Fruit fly (Drosophila melanogaster) whole organism, embryonic: Measurements from ENCODE around the gene Prp31.

ENCODE experiments used
- CG10267 ChIP-seq: fragments of 200-800 bp; sonication (Bioruptor generic); optimal IDR thresholded peaks from 2 replicates; lab custom pipeline; 2018; ENCODE audit warnings: missing biosample characterization, mild to moderate bottlenecking, missing genetic modification characterization, moderate library complexity
- CG11504 ChIP-seq: fragments of 200-800 bp; sonication (Bioruptor generic); optimal IDR thresholded peaks from 3 replicates; lab custom pipeline; 2019; ENCODE audit warnings: missing biosample characterization, mild to moderate bottlenecking, missing genetic modification characterization, moderate library complexity
- CG12391 ChIP-seq: fragments of 200-800 bp; sonication (Bioruptor generic); optimal IDR thresholded peaks from 3 replicates; lab custom pipeline; 2018; ENCODE audit warnings: missing biosample characterization, mild to moderate bottlenecking, missing genetic modification characterization, moderate library complexity
- CG14710 ChIP-seq: fragments of 200-800 bp; sonication (Bioruptor generic); optimal IDR thresholded peaks from 3 replicates; lab custom pipeline; 2019; ENCODE audit warnings: missing biosample characterization, mild to moderate bottlenecking, missing genetic modification characterization, moderate library complexity
- CG15479 ChIP-seq: fragments of 200-800 bp; sonication (Bioruptor generic); optimal IDR thresholded peaks from 3 replicates; lab custom pipeline; 2019; ENCODE audit warnings: missing biosample characterization, mild to moderate bottlenecking, missing genetic modification characterization, moderate library complexity
- CG15601 ChIP-seq: fragments of 200-800 bp; sonication (Bioruptor generic); optimal IDR thresholded peaks from 3 replicates; lab custom pipeline; 2019; ENCODE audit warnings: missing biosample characterization, mild to moderate bottlenecking, missing genetic modification characterization, moderate library complexity
- CG1602 ChIP-seq: fragments of 200-800 bp; sonication (Bioruptor generic); optimal IDR thresholded peaks from 3 replicates; lab custom pipeline; 2016; ENCODE audit warnings: missing biosample characterization, missing genetic modification characterization
- CG16813 ChIP-seq: fragments of 200-800 bp; sonication (Bioruptor generic); IDR thresholded peaks from 3 replicates; pipeline ENCODE4 v1.3.6; 2022; ENCODE audit warnings: missing biosample characterization, missing genetic modification characterization; ENCODE audit not compliant: partially characterized antibody
- CG17829 ChIP-seq: fragments of 200-800 bp; optimal IDR thresholded peaks from 2 replicates; lab custom pipeline; 2019; ENCODE audit warnings: missing biosample characterization, mild to moderate bottlenecking, missing genetic modification characterization, moderate library complexity
- CG18262 ChIP-seq: fragments of 200-800 bp; optimal IDR thresholded peaks from 3 replicates; lab custom pipeline; 2019; ENCODE audit warnings: missing biosample characterization, mild to moderate bottlenecking, missing genetic modification characterization, moderate library complexity
- CG18619 ChIP-seq: fragments of 200-800 bp; sonication (Bioruptor generic); optimal IDR thresholded peaks from 3 replicates; lab custom pipeline; 2017; ENCODE audit warnings: missing biosample characterization, mild to moderate bottlenecking, missing genetic modification characterization
- CG2202 ChIP-seq: fragments of 200-800 bp; sonication (Bioruptor generic); optimal IDR thresholded peaks from 2 replicates; lab custom pipeline; 2018; ENCODE audit warnings: missing biosample characterization, mild to moderate bottlenecking, missing genetic modification characterization
- CG2712 ChIP-seq: fragments of 200-800 bp; optimal IDR thresholded peaks from 3 replicates; lab custom pipeline; 2019; ENCODE audit warnings: missing biosample characterization, mild to moderate bottlenecking, missing genetic modification characterization, moderate library complexity
- CG31441 ChIP-seq: fragments of 200-800 bp; sonication (Bioruptor generic); IDR thresholded peaks from 2 replicates; pipeline ENCODE4 v1.3.6; 2022; ENCODE audit warnings: missing biosample characterization, missing genetic modification characterization
- CG3407 ChIP-seq: fragments of 200-800 bp; sonication (Bioruptor generic); optimal IDR thresholded peaks from 2 replicates; lab custom pipeline; 2018; ENCODE audit warnings: missing biosample characterization, mild to moderate bottlenecking, missing genetic modification characterization
- CG4328 ChIP-seq: fragments of 200-800 bp; sonication (Bioruptor generic); optimal IDR thresholded peaks from 3 replicates; lab custom pipeline; 2017; ENCODE audit warnings: missing biosample characterization, missing genetic modification reagents, missing genetic modification characterization
- CG6254 ChIP-seq: fragments of 200-800 bp; sonication (Bioruptor generic); optimal IDR thresholded peaks from 3 replicates; lab custom pipeline; 2017; ENCODE audit warnings: mild to moderate bottlenecking, missing biosample characterization, missing genetic modification reagents, missing genetic modification characterization
- CG6654 ChIP-seq: fragments of 200-800 bp; sonication (Bioruptor generic); optimal IDR thresholded peaks from 2 replicates; lab custom pipeline; 2017; ENCODE audit warnings: missing biosample characterization, mild to moderate bottlenecking, missing genetic modification characterization
- CG6813 ChIP-seq: fragments of 200-800 bp; sonication (Bioruptor generic); optimal IDR thresholded peaks from 2 replicates; lab custom pipeline; 2017; ENCODE audit warnings: missing biosample characterization, missing genetic modification characterization, mild to moderate bottlenecking, moderate library complexity, missing genetic modification reagents
- CG7556 ChIP-seq: fragments of 200-800 bp; sonication (Bioruptor generic); optimal IDR thresholded peaks from 2 replicates; lab custom pipeline; 2017; ENCODE audit warnings: missing biosample characterization, mild to moderate bottlenecking, missing genetic modification characterization
- CoRest ChIP-seq: fragments of 200-800 bp; sonication (Bioruptor generic); optimal IDR thresholded peaks from 3 replicates; lab custom pipeline; 2018; ENCODE audit warnings: missing biosample characterization, mild to moderate bottlenecking, missing genetic modification characterization, moderate library complexity
- D19A ChIP-seq: fragments of 200-800 bp; optimal IDR thresholded peaks from 3 replicates; lab custom pipeline; 2019; ENCODE audit warnings: missing biosample characterization, mild to moderate bottlenecking, missing genetic modification characterization, moderate library complexity
- Dip2 ChIP-seq: fragments of 200-800 bp; sonication (Bioruptor generic); IDR thresholded peaks from 2 replicates; pipeline ENCODE4 v1.3.6; 2022; ENCODE audit warnings: missing biosample characterization, missing genetic modification characterization
- Eip74EF ChIP-seq, 2 experiments: fragments of 200-800 bp in 1 of 2; fragments of >200 bp in 1 of 2; sonication (Bioruptor generic) in 1 of 2; optimal IDR thresholded peaks; 2 replicates each; lab custom pipeline; 2017 to 2019; ENCODE audit warnings: missing biosample characterization in 2 of 2, missing genetic modification characterization in 2 of 2, mild to moderate bottlenecking in 1 of 2, moderate library complexity in 1 of 2
- Hr51 ChIP-seq, 2 experiments: fragments of 200-800 bp; sonication (Bioruptor generic); optimal IDR thresholded peaks; 2 replicates in 1 of 2; 3 replicates in 1 of 2; lab custom pipeline; 2016 to 2018; ENCODE audit warnings: missing biosample characterization in 2 of 2, missing genetic modification characterization in 2 of 2, mild to moderate bottlenecking in 1 of 2, moderate library complexity in 1 of 2
- Hr78 ChIP-seq, 2 experiments: fragments of 200-800 bp in 1 of 2; fragments of >200 bp in 1 of 2; sonication (Bioruptor generic) in 1 of 2; optimal IDR thresholded peaks; 2 replicates each; lab custom pipeline; 2017 to 2019; ENCODE audit warnings: missing biosample characterization in 2 of 2, missing genetic modification characterization in 2 of 2, mild to moderate bottlenecking in 1 of 2, moderate library complexity in 1 of 2
- Oli ChIP-seq: fragments of 200-800 bp; sonication (Bioruptor generic); optimal IDR thresholded peaks from 2 replicates; lab custom pipeline; 2018; ENCODE audit warnings: missing biosample characterization, mild to moderate bottlenecking, missing genetic modification characterization, moderate library complexity
- Sox100B ChIP-seq: fragments of 200-800 bp; sonication (Bioruptor generic); optimal IDR thresholded peaks from 3 replicates; lab custom pipeline; 2018; ENCODE audit warnings: missing biosample characterization, mild to moderate bottlenecking, missing genetic modification characterization
- Sox102F ChIP-seq: fragments of 200-800 bp; sonication (Bioruptor generic); optimal IDR thresholded peaks from 2 replicates; lab custom pipeline; 2018; ENCODE audit warnings: missing biosample characterization, mild to moderate bottlenecking, missing genetic modification characterization, moderate library complexity
- Spps ChIP-seq: fragments of 200-800 bp; sonication (Bioruptor generic); optimal IDR thresholded peaks from 2 replicates; lab custom pipeline; 2018; ENCODE audit warnings: missing biosample characterization, mild to moderate bottlenecking, missing genetic modification characterization
- amos ChIP-seq: fragments of 200-800 bp; sonication (Bioruptor generic); IDR thresholded peaks from 2 replicates; pipeline ENCODE4 v1.3.6; 2022; ENCODE audit warnings: missing biosample characterization, missing genetic modification characterization; ENCODE audit not compliant: partially characterized antibody
- bsh ChIP-seq, 2 experiments: fragments of 200-800 bp; sonication (Bioruptor generic); optimal IDR thresholded peaks; 2 replicates each; lab custom pipeline; 2017 to 2018; ENCODE audit warnings: mild to moderate bottlenecking in 2 of 2, missing biosample characterization in 2 of 2, missing genetic modification characterization in 2 of 2, moderate library complexity in 1 of 2
- ewg ChIP-seq: fragments of 200-800 bp; sonication (Bioruptor generic); optimal IDR thresholded peaks from 3 replicates; lab custom pipeline; 2017; ENCODE audit warnings: mild to moderate bottlenecking, missing biosample characterization, missing genetic modification reagents, missing genetic modification characterization
- fd64A ChIP-seq: fragments of 200-800 bp; sonication (Bioruptor generic); optimal IDR thresholded peaks from 3 replicates; lab custom pipeline; 2018; ENCODE audit warnings: missing biosample characterization, mild to moderate bottlenecking, missing genetic modification characterization
- fd96Cb ChIP-seq: fragments of 200-800 bp; sonication (Bioruptor generic); optimal IDR thresholded peaks from 2 replicates; lab custom pipeline; 2018; ENCODE audit warnings: missing biosample characterization, mild to moderate bottlenecking, missing genetic modification characterization, moderate library complexity
- gcm2 ChIP-seq: fragments of 200-800 bp; sonication (Bioruptor generic); optimal IDR thresholded peaks from 2 replicates; lab custom pipeline; 2016; ENCODE audit warnings: missing biosample characterization, missing genetic modification characterization
- gem ChIP-seq: fragments of 200-800 bp; sonication (Bioruptor generic); optimal IDR thresholded peaks from 2 replicates; lab custom pipeline; 2019; ENCODE audit warnings: missing biosample characterization, mild to moderate bottlenecking, missing genetic modification characterization, moderate library complexity
- grau ChIP-seq: fragments of 200-800 bp; optimal IDR thresholded peaks from 3 replicates; lab custom pipeline; 2019; ENCODE audit warnings: missing biosample characterization, mild to moderate bottlenecking, missing genetic modification characterization, moderate library complexity
- jumu ChIP-seq: fragments of 200-800 bp; sonication (Bioruptor generic); optimal IDR thresholded peaks from 3 replicates; lab custom pipeline; 2016; ENCODE audit warnings: missing biosample characterization, missing genetic modification characterization
- kni ChIP-seq: fragments of 200-800 bp; sonication (Bioruptor generic); optimal IDR thresholded peaks from 3 replicates; lab custom pipeline; 2017; ENCODE audit warnings: mild to moderate bottlenecking, missing biosample characterization, missing genetic modification reagents, missing genetic modification characterization
- lola ChIP-seq, 3 experiments: fragments of >200 bp in 2 of 3; fragments of 200-800 bp in 1 of 3; sonication (Bioruptor generic) in 1 of 3; optimal IDR thresholded peaks; 2 replicates each; lab custom pipeline; 2017 to 2019; ENCODE audit warnings: missing biosample characterization in 3 of 3, missing genetic modification characterization in 3 of 3, mild to moderate bottlenecking in 1 of 3, moderate library complexity in 1 of 3
- nerfin-1 ChIP-seq: fragments of 200-800 bp; sonication (Bioruptor generic); optimal IDR thresholded peaks from 3 replicates; lab custom pipeline; 2019; ENCODE audit warnings: missing biosample characterization, mild to moderate bottlenecking, missing genetic modification characterization, moderate library complexity
- nmo ChIP-seq: fragments of 200-800 bp; sonication (Bioruptor generic); optimal IDR thresholded peaks from 2 replicates; lab custom pipeline; 2018; ENCODE audit warnings: missing biosample characterization, mild to moderate bottlenecking, missing genetic modification characterization, moderate library complexity
- pb ChIP-seq: fragments of 200-800 bp; sonication (Bioruptor generic); optimal IDR thresholded peaks from 3 replicates; lab custom pipeline; 2016; ENCODE audit warnings: missing biosample characterization, missing genetic modification characterization
- psq ChIP-seq: fragments of 200-800 bp; sonication (Bioruptor generic); optimal IDR thresholded peaks from 2 replicates; lab custom pipeline; 2017; ENCODE audit warnings: missing biosample characterization, missing genetic modification characterization
- row ChIP-seq: fragments of 200-800 bp; sonication (Bioruptor generic); IDR thresholded peaks from 3 replicates; pipeline ENCODE4 v1.3.6; 2022; ENCODE audit warnings: missing biosample characterization, missing genetic modification characterization
- tin ChIP-seq: fragments of 200-800 bp; sonication (Bioruptor generic); optimal IDR thresholded peaks from 3 replicates; lab custom pipeline; 2016; ENCODE audit warnings: missing biosample characterization, missing genetic modification characterization
- z ChIP-seq: fragments of 200-800 bp; sonication (Bioruptor generic); IDR thresholded peaks from 3 replicates; pipeline ENCODE4 v1.3.6; 2022; ENCODE audit warnings: missing biosample characterization, missing genetic modification characterization

Prp31 gene

dm6 chr3L:15174823-15175222 is 15.9 kb downstream of the Prp31 start:
- TF ChIP-seq bsh (GFP tag; optimal IDR thresholded peaks at IDR 0.05; lab: Kevin White, UChicago) (peak in 1 of 2 experiments; percentile 65), z (no peak), nerfin-1 (tag; lab: Kevin White, UChicago) (peak; percentile 21), D19A (tag; lab: Kevin White, UChicago) (peak; percentile 55), gem (tag; lab: Kevin White, UChicago) (peak; percentile 64), CG4328 (no peak), CG12391 (tag; lab: Kevin White, UChicago) (peak; percentile 45), pb (GFP tag; lab: Kevin White, UChicago) (no peak), CG1602 (GFP tag; lab: Kevin White, UChicago) (peak; percentile 23), CG31441 (GFP tag; lab: Robert Waterston, UW) (peak; percentile 70), tin (GFP tag; lab: Kevin White, UChicago) (no peak), row (0 out of 3 replicates have a peak, but pooled peaks have one; percentile 10), CG15601 (peak; percentile 43), fd64A (GFP tag; lab: Kevin White, UChicago) (no peak), CoRest (tag; lab: Kevin White, UChicago) (peak; percentile 61), Spps (no peak), kni (GFP tag; lab: Kevin White, UChicago) (no peak), Oli (peak; percentile 39), nmo (peak; percentile 69), CG2712 (tag; lab: Kevin White, UChicago) (peak; percentile 78), Hr78 (GFP tag; optimal IDR thresholded peaks at IDR 0.05; lab: Kevin White, UChicago) (peak in 1 of 2 experiments; percentile 20), gcm2 (GFP tag; lab: Kevin White, UChicago) (no peak), CG14710 (tag; lab: Kevin White, UChicago) (peak; percentile 26), CG2202 (tag; lab: Kevin White, UChicago) (peak; percentile 3), CG18619 (GFP tag; lab: Kevin White, UChicago) (no peak), Dip2 (GFP tag; lab: Robert Waterston, UW) (no peak), CG16813 (no peak), fd96Cb (tag; lab: Kevin White, UChicago) (peak; percentile 20), CG11504 (tag; lab: Kevin White, UChicago) (peak; percentile 61), grau (tag; lab: Kevin White, UChicago) (peak; percentile 56), Eip74EF (GFP tag; optimal IDR thresholded peaks at IDR 0.05; lab: Kevin White, UChicago) (peak in 1 of 2 experiments; percentile 13), Sox102F (GFP tag; lab: Kevin White, UChicago) (peak; percentile 41), CG3407 (GFP tag; lab: Kevin White, UChicago) (peak; percentile 5), Hr51 (GFP tag; optimal IDR thresholded peaks at IDR 0.05; lab: Kevin White, UChicago) (peak in 1 of 2 experiments; percentile 26), CG6813 (GFP tag; lab: Kevin White, UChicago) (no peak), CG10267 (tag; lab: Kevin White, UChicago) (peak; percentile 13), psq (GFP tag; lab: Kevin White, UChicago) (no peak), CG6254 (GFP tag; lab: Kevin White, UChicago) (peak; percentile 2), amos (GFP tag; lab: Robert Waterston, UW) (no peak), CG6654 (GFP tag; lab: Kevin White, UChicago) (no peak), CG7556 (peak; percentile 10), ewg (GFP tag; lab: Kevin White, UChicago) (no peak), CG18262 (peak; percentile 84), CG17829 (tag; lab: Kevin White, UChicago) (peak; percentile 70), Sox100B (GFP tag; lab: Kevin White, UChicago) (peak; percentile 17), CG15479 (GFP tag; lab: Kevin White, UChicago) (no peak), jumu (GFP tag; lab: Kevin White, UChicago) (no peak), lola (GFP tag; optimal IDR thresholded peaks at IDR 0.05; lab: Kevin White, UChicago) (peak in 1 of 3 experiments; percentile 84)
